Worm (Caenorhabditis elegans) whole organism, young adult: ENCODE data around the gene C05E11.6.

Experiments
- B0035.1 ChIP-seq: sonication (generic microtip); optimal IDR thresholded peaks from 2 replicates; lab custom pipeline; 2016; ENCODE audit warnings: missing genetic modification characterization, mild to moderate bottlenecking, missing compliant biosample characterization, missing genotype, missing genetic modification reagents
- B0261.1 ChIP-seq: sonication (generic microtip); optimal IDR thresholded peaks from 2 replicates; lab custom pipeline; 2016; ENCODE audit warnings: mild to moderate bottlenecking, missing genetic modification characterization, moderate library complexity, missing compliant biosample characterization
- C06A6.2 ChIP-seq: fragments of 200-800 bp; sonication (Bioruptor generic); conservative IDR thresholded peaks from 2 replicates; pipeline ENCODE4 v1.3.6; 2022; ENCODE audit warnings: missing genetic modification characterization, missing compliant biosample characterization
- C17E4.6 ChIP-seq: fragments of 200-800 bp; sonication (Bioruptor generic); IDR thresholded peaks from 2 replicates; pipeline ENCODE4 v1.3.6; 2022; ENCODE audit warnings: missing genetic modification reagents, missing genetic modification characterization, missing compliant biosample characterization
- F39B2.1 ChIP-seq: fragments of 200-800 bp; sonication (Bioruptor generic); IDR thresholded peaks from 2 replicates; pipeline ENCODE4 v1.3.6; 2022; ENCODE audit warnings: missing genetic modification reagents, missing genetic modification characterization, missing compliant biosample characterization
- T07F8.4 ChIP-seq: sonication (generic microtip); optimal IDR thresholded peaks from 2 replicates; lab custom pipeline; 2016; ENCODE audit warnings: mild to moderate bottlenecking, missing genetic modification characterization, moderate library complexity, missing compliant biosample characterization
- Y53G8AR.9 ChIP-seq: fragments of 200-800 bp; sonication (Bioruptor generic); conservative IDR thresholded peaks from 2 replicates; pipeline ENCODE4 v1.3.6; 2022; ENCODE audit warnings: missing genetic modification reagents, missing genetic modification characterization, missing compliant biosample characterization
- Y56A3A.18 ChIP-seq: fragments of 200-800 bp; sonication (Bioruptor generic); IDR thresholded peaks from 2 replicates; pipeline ENCODE4 v1.3.6; 2022; ENCODE audit warnings: missing genetic modification reagents, missing genetic modification characterization, missing compliant biosample characterization
- Y67H2A.10 ChIP-seq: fragments of 200-800 bp; sonication (Bioruptor generic); conservative IDR thresholded peaks from 2 replicates; pipeline ENCODE4 v1.3.6; 2022; ENCODE audit warnings: missing genetic modification reagents, missing genetic modification characterization, missing compliant biosample characterization
- Y79H2A.3 ChIP-seq: fragments of 200-800 bp; sonication (Bioruptor generic); conservative IDR thresholded peaks from 2 replicates; pipeline ENCODE4 v1.3.6; 2022; ENCODE audit warnings: missing genetic modification reagents, missing genetic modification characterization, missing compliant biosample characterization
- akir-1 ChIP-seq: fragments of 200-800 bp; sonication (Bioruptor generic); optimal IDR thresholded peaks from 2 replicates; lab custom pipeline; 2018; ENCODE audit warnings: mild to moderate bottlenecking, missing genetic modification characterization, moderate library complexity, missing compliant biosample characterization
- attf-6 ChIP-seq: fragments of 200-800 bp; sonication (Bioruptor generic); IDR thresholded peaks from 2 replicates; pipeline ENCODE4 v1.3.6; 2022; ENCODE audit warnings: missing genetic modification reagents, missing genetic modification characterization, missing compliant biosample characterization
- bed-1 ChIP-seq: fragments of 200-800 bp; sonication (Bioruptor generic); IDR thresholded peaks from 2 replicates; pipeline ENCODE4 v1.3.6; 2022; ENCODE audit warnings: missing genetic modification reagents, missing genetic modification characterization, missing compliant biosample characterization
- ccch-3 ChIP-seq: fragments of 200-800 bp; sonication (Bioruptor generic); optimal IDR thresholded peaks from 2 replicates; lab custom pipeline; 2018; ENCODE audit warnings: mild to moderate bottlenecking, missing genetic modification characterization, missing compliant biosample characterization
- ceh-27 ChIP-seq: fragments of 200-800 bp; sonication (Bioruptor generic); optimal IDR thresholded peaks from 2 replicates; lab custom pipeline; 2018; ENCODE audit warnings: mild to moderate bottlenecking, missing genetic modification characterization, moderate library complexity, missing compliant biosample characterization
- ceh-91 ChIP-seq: fragments of 200-800 bp; sonication (Bioruptor generic); IDR thresholded peaks from 2 replicates; pipeline ENCODE4 v1.3.6; 2022; ENCODE audit warnings: missing genetic modification reagents, missing genetic modification characterization, missing compliant biosample characterization
- hlh-12 ChIP-seq: sonication (generic microtip); optimal IDR thresholded peaks from 2 replicates; lab custom pipeline; 2016; ENCODE audit warnings: missing genetic modification characterization, missing compliant biosample characterization
- hmg-1.2 ChIP-seq: fragments of 200-800 bp; sonication (Bioruptor generic); IDR thresholded peaks from 2 replicates; pipeline ENCODE4 v1.3.6; 2022; ENCODE audit warnings: missing genetic modification reagents, missing genetic modification characterization, missing compliant biosample characterization
- lag-1 ChIP-seq: fragments of 200-800 bp; sonication (Bioruptor generic); IDR thresholded peaks from 2 replicates; pipeline ENCODE4 v1.3.6; 2022; ENCODE audit warnings: missing genetic modification reagents, missing genetic modification characterization, missing compliant biosample characterization
- let-607 ChIP-seq, 2 experiments: fragments of 200-800 bp in 1 of 2; sonication (Bioruptor generic) in 1 of 2; sonication (generic microtip) in 1 of 2; optimal IDR thresholded peaks; 2 replicates each; lab custom pipeline; 2016 to 2018; ENCODE audit warnings: mild to moderate bottlenecking in 2 of 2, missing compliant biosample characterization in 2 of 2, missing genetic modification characterization in 2 of 2, moderate library complexity in 2 of 2, missing genotype in 1 of 2
- lir-1 ChIP-seq: fragments of 200-800 bp; sonication (Bioruptor generic); conservative IDR thresholded peaks from 2 replicates; pipeline ENCODE4 v1.3.6; 2022; ENCODE audit warnings: missing genetic modification reagents, missing genetic modification characterization, missing compliant biosample characterization
- madf-10 ChIP-seq: sonication (generic microtip); optimal IDR thresholded peaks from 2 replicates; lab custom pipeline; 2016; ENCODE audit warnings: mild to moderate bottlenecking, missing genetic modification characterization, missing compliant biosample characterization
- madf-6 ChIP-seq: fragments of 200-800 bp; sonication (Bioruptor generic); IDR thresholded peaks from 2 replicates; pipeline ENCODE4 v1.3.6; 2022; ENCODE audit warnings: missing genetic modification reagents, missing genetic modification characterization, missing compliant biosample characterization
- mel-28 ChIP-seq: sonication (generic microtip); optimal IDR thresholded peaks from 2 replicates; lab custom pipeline; 2016; ENCODE audit warnings: borderline replicate concordance, mild to moderate bottlenecking, missing genetic modification characterization, missing compliant biosample characterization
- nfyb-1 ChIP-seq: fragments of 200-800 bp; sonication (Bioruptor generic); IDR thresholded peaks from 2 replicates; pipeline ENCODE4 v1.3.6; 2022; ENCODE audit warnings: missing genetic modification reagents, missing genetic modification characterization, missing compliant biosample characterization
- nhr-80 ChIP-seq: sonication (generic microtip); optimal IDR thresholded peaks from 2 replicates; lab custom pipeline; 2016; ENCODE audit warnings: missing genetic modification characterization, missing compliant biosample characterization
- pbrm-1 ChIP-seq: fragments of 200-800 bp; sonication (Bioruptor generic); IDR thresholded peaks from 2 replicates; pipeline ENCODE4 v1.3.6; 2022; ENCODE audit warnings: missing genetic modification reagents, missing genetic modification characterization, missing compliant biosample characterization
- pha-4 ChIP-seq: fragments of 150-350 bp; sonication (generic microtip); optimal IDR thresholded peaks from 2 replicates; lab custom pipeline; 2014; ENCODE audit warnings: missing biosample characterization, missing genetic modification reagents, missing genetic modification characterization
- rcor-1 ChIP-seq: fragments of 200-800 bp; sonication (Bioruptor generic); IDR thresholded peaks from 2 replicates; pipeline ENCODE4 v1.3.6; 2022; ENCODE audit warnings: missing genetic modification reagents, missing genetic modification characterization, missing compliant biosample characterization
- rpc-1 ChIP-seq, 2 experiments: fragments of 150-350 bp in 1 of 2; sonication (generic microtip) in 1 of 2; optimal IDR thresholded peaks; 2 replicates each; lab custom pipeline; 2014 to 2018; ENCODE audit warnings: missing biosample characterization in 1 of 2, missing genetic modification characterization in 1 of 2, missing genetic modification reagents in 1 of 2, missing genotype in 1 of 2
- snpc-3.4 ChIP-seq: sonication (generic microtip); optimal IDR thresholded peaks from 2 replicates; lab custom pipeline; 2017; ENCODE audit warnings: missing genetic modification characterization, mild to moderate bottlenecking, missing compliant biosample characterization, antibody characterized with exemption, moderate library complexity, missing genotype, missing genetic modification reagents
- tbp1 ChIP-seq: fragments of 200-800 bp; sonication (Bioruptor generic); optimal IDR thresholded peaks from 2 replicates; lab custom pipeline; 2018; ENCODE audit warnings: mild to moderate bottlenecking, missing genetic modification characterization, missing compliant biosample characterization
- tbx-9 ChIP-seq: sonication (generic microtip); optimal IDR thresholded peaks from 2 replicates; lab custom pipeline; 2016; ENCODE audit warnings: borderline replicate concordance, missing genetic modification characterization, inconsistent platforms, missing compliant biosample characterization
- zfh-2 ChIP-seq: fragments of 200-800 bp; sonication (Bioruptor generic); conservative IDR thresholded peaks from 2 replicates; pipeline ENCODE4 v1.3.6; 2022; ENCODE audit warnings: missing genetic modification reagents, missing genetic modification characterization, missing compliant biosample characterization
- ztf-25 ChIP-seq: fragments of 200-800 bp; sonication (Bioruptor generic); IDR thresholded peaks from 2 replicates; pipeline ENCODE4 v1.3.6; 2022; ENCODE audit warnings: missing genetic modification reagents, missing genetic modification characterization, missing compliant biosample characterization
- ztf-6 ChIP-seq: fragments of 200-800 bp; sonication (Bioruptor generic); IDR thresholded peaks from 2 replicates; pipeline ENCODE4 v1.3.6; 2022; ENCODE audit warnings: missing genetic modification reagents, missing genetic modification characterization, missing compliant biosample characterization

Gene C05E11.6

DNA sequence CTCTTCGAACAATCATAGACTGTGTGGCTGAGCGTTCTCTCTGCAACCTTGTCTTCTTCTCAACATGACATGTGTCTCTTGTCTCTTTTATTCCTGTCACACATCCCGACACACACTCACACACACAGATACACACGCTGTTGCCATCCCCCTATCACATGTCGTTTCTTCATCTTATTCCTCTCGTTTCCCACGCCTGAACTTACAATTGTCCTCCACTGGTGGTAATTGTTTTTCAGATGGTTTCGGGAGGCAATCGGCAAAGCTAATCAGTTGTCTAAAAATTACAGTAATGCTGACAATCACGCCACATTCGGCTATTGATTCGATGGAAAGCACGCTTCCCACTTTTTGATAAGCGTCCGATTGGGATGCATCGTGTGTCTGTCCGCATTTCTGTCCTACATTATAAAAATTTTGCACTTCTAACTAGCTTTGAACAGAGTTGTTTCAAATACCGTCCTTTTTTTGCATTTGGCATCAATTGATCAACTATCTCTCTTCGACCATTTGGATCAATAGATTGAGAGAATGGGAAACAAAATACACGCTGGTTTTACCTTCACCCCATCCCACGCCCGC, 29.7 kb upstream of the C05E11.6 start, which contains the start of gene nhr-35 (continued):
- TF ChIP-seq tbp1 (peak; percentile 60), Y67H2A.10 (GFP tag; lab: Robert Waterston, UW) (no peak), Y53G8AR.9 (no peak), hlh-12 (tag; lab: Kevin White, UChicago) (no peak), madf-6 (GFP tag; lab: Robert Waterston, UW) (no peak), F39B2.1 (no peak), mel-28 (tag; lab: Kevin White, UChicago) (no peak), bed-1 (GFP tag; lab: Robert Waterston, UW) (no peak), T07F8.4 (no peak)
- TF ChIP-seq, all 124 proteins: peak for 39

DNA sequence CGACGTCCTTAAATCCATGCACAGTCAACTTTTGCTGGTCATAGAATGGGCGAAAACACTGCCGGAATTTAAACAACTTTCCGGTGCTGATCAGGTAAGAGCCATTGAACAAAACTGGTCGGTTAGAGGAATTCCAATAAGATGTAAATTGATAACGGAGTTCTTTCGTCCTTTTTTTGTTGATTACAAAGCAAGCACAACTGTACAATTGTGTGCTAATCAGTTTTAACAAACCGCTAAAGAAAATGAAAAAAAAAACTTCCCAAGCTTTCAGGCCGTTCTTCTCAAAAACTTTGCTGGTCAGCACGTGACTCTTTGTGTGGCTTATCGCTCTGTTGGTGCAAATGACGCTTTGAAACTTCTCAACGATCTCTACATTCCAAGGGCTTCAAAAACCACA, 27.9 kb upstream of the C05E11.6 start:
- peak; percentile 56 for TF ChIP-seq nhr-80 (tag; lab: Kevin White, UChicago)
- no peak for TF ChIP-seq ceh-91 (GFP tag; lab: Robert Waterston, UW)

DNA sequence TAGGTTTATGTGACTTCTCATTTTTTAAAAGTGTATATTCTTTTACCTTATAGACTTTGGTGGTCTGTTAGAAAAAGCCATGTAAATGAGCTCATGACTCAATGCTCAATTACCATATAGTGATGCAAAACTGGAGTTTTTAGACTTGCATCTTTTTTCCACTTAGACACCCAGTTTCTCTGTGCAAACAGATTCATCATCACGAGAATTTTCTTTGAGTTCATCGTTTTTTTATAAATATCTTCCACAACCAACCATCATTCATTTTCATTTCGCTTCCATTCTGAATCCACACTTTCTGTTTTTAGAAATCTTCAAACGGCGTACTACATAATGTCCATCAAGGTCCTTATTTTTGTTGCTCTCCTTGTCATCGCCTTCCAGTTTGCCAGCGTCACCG, 17.4 kb upstream of the C05E11.6 start, which contains the start of gene C07A12.2:
C07A12.2 (plus strand) TSS at position 301 of the 400 bp plus-strand sequence.
- TF ChIP-seq C17E4.6 (GFP tag; lab: Robert Waterston, UW) (no peak), madf-10 (tag; lab: Kevin White, UChicago) (no peak), lir-1 (GFP tag; lab: Robert Waterston, UW) (no peak), F39B2.1 (no peak), ceh-27 (no peak), C06A6.2 (no peak), rpc-1 (optimal IDR thresholded peaks at IDR 0.05; lab: Kevin White, UChicago) (no peak), rpc-1 (tag; optimal IDR thresholded peaks at IDR 0.05; lab: Kevin White, UChicago) (no peak), rcor-1 (GFP tag; lab: Robert Waterston, UW) (no peak), hmg-1.2 (GFP tag; lab: Robert Waterston, UW) (no peak), B0035.1 (no peak), nhr-80 (tag; lab: Kevin White, UChicago) (no peak), Y79H2A.3 (no peak), lag-1 (no peak)
- TF ChIP-seq, all 124 proteins: peak for 0

DNA sequence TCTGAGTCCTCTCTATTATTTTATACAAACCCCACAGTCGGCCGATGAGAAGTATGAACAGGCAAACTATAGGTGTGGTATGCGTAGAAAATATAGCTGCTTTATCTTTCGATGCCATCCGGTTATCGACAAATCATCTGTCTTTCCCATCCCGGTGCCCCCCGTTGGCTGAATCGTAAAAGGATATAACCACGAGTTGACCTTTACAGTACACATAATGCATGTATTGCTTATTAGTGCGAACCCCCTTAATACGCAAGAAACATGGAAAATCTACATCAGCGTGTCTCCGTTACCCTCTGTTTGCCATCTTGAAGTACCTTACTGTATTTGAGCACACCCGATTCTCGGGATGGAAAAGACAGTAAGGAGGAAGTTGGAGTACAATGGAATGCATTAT, 13.0 kb upstream of the C05E11.6 start:
- TF ChIP-seq B0035.1 (no peak), ceh-27 (no peak), pbrm-1 (GFP tag; lab: Robert Waterston, UW) (no peak), nfyb-1 (GFP tag; lab: Robert Waterston, UW) (no peak), akir-1 (no peak), let-607 (tag; optimal IDR thresholded peaks at IDR 0.05; lab: Kevin White, UChicago) (no peak), ztf-6 (GFP tag; lab: Robert Waterston, UW) (no peak), ztf-25 (GFP tag; lab: Robert Waterston, UW) (no peak), Y67H2A.10 (GFP tag; lab: Robert Waterston, UW) (no peak), nhr-80 (tag; lab: Kevin White, UChicago) (no peak), lag-1 (no peak), zfh-2 (GFP tag; lab: Robert Waterston, UW) (no peak), ccch-3 (no peak), B0261.1 (tag; lab: Kevin White, UChicago) (no peak), Y56A3A.18 (GFP tag; lab: Robert Waterston, UW) (no peak), madf-6 (GFP tag; lab: Robert Waterston, UW) (no peak), snpc-3.4 (tag; lab: Kevin White, UChicago) (no peak), pha-4 (tag; lab: Kevin White, UChicago) (no peak), attf-6 (GFP tag; lab: Robert Waterston, UW) (no peak), tbx-9 (no peak)
- TF ChIP-seq, all 124 proteins: peak for 0
